Worm (Caenorhabditis elegans) whole organism, midembryonic: ENCODE results near the gene srx-23.

Experiments
- T22C8.4 ChIP-seq: fragments of 200-800 bp; sonication (Bioruptor generic); IDR thresholded peaks from 2 replicates; pipeline ENCODE4 v1.3.6; 2022; ENCODE audit warnings: missing genetic modification characterization, missing compliant biosample characterization
- cog-1 ChIP-seq: sonication (generic microtip); optimal IDR thresholded peaks from 2 replicates; lab custom pipeline; 2016; ENCODE audit warnings: missing genetic modification characterization, missing compliant biosample characterization
- flt-1 ChIP-seq: fragments of 200-800 bp; sonication (Bioruptor generic); IDR thresholded peaks from 2 replicates; pipeline ENCODE4 v1.3.6; 2022; ENCODE audit warnings: missing genetic modification characterization, missing compliant biosample characterization
- klf-2 ChIP-seq: fragments of 200-800 bp; sonication (Bioruptor generic); conservative IDR thresholded peaks from 2 replicates; pipeline ENCODE4 v1.3.6; 2022; ENCODE audit warnings: missing genetic modification reagents, missing genetic modification characterization, missing compliant biosample characterization
- med-1 ChIP-seq: sonication (generic microtip); optimal IDR thresholded peaks from 2 replicates; lab custom pipeline; 2017; ENCODE audit warnings: missing genetic modification characterization, mild to moderate bottlenecking, missing compliant biosample characterization, antibody characterized with exemption, missing genetic modification reagents; ENCODE audit not compliant: insufficient read depth
- ref-1 ChIP-seq: fragments of 200-800 bp; sonication (Bioruptor generic); conservative IDR thresholded peaks from 2 replicates; pipeline ENCODE4 v1.3.6; 2022; ENCODE audit warnings: missing genetic modification reagents, missing genetic modification characterization, missing compliant biosample characterization
- tab-1 ChIP-seq: fragments of 200-800 bp; sonication (Bioruptor generic); IDR thresholded peaks from 2 replicates; pipeline ENCODE4 v1.3.6; 2022; ENCODE audit warnings: missing genetic modification characterization, missing compliant biosample characterization
- ztf-23 ChIP-seq: fragments of 200-800 bp; sonication (Bioruptor generic); IDR thresholded peaks from 2 replicates; pipeline ENCODE4 v1.3.6; 2022; ENCODE audit warnings: missing genetic modification reagents, missing genetic modification characterization, missing compliant biosample characterization
- ztf-29 ChIP-seq: fragments of 200-800 bp; sonication (Bioruptor generic); IDR thresholded peaks from 2 replicates; pipeline ENCODE4 v1.3.6; 2022; ENCODE audit warnings: missing genetic modification reagents, missing genetic modification characterization, missing compliant biosample characterization

Gene srx-23

ce11 chrV:682031-682430 is at the start of gene srx-23:
Gene srx-23, plus strand, starts transcription at chrV:682331.
- TF ChIP-seq tab-1 (GFP tag; lab: Robert Waterston, UW) (no peak), med-1 (GFP tag; lab: Kevin White, UChicago) (no peak), ztf-29 (GFP tag; lab: Robert Waterston, UW) (no peak), cog-1 (no peak), flt-1 (GFP tag; lab: Robert Waterston, UW) (no peak), T22C8.4 (no peak), ztf-23 (no peak), ref-1 (no peak), klf-2 (GFP tag; lab: Robert Waterston, UW) (no peak)

ce11 chrV:634855-635254 is 47.3 kb upstream of the srx-23 start, which contains the start of gene F48G7.10:
Gene F48G7.10, minus strand, starts transcription at chrV:634955.
- TF ChIP-seq ztf-23 (no peak), ref-1 (no peak), flt-1 (GFP tag; lab: Robert Waterston, UW) (no peak), tab-1 (GFP tag; lab: Robert Waterston, UW) (no peak), cog-1 (no peak), klf-2 (GFP tag; lab: Robert Waterston, UW) (no peak), ztf-29 (GFP tag; lab: Robert Waterston, UW) (no peak), med-1 (GFP tag; lab: Kevin White, UChicago) (no peak), T22C8.4 (no peak)

- no peak for TF ChIP-seq ref-1
- TF ChIP-seq cog-1 = no peak
- no peak for TF ChIP-seq T22C8.4
- no peak for TF ChIP-seq ztf-23
- no peak for TF ChIP-seq tab-1 (GFP tag; lab: Robert Waterston, UW)
- no peak for TF ChIP-seq med-1 (GFP tag; lab: Kevin White, UChicago)
- no peak for TF ChIP-seq ztf-29 (GFP tag; lab: Robert Waterston, UW)
- no peak for TF ChIP-seq flt-1 (GFP tag; lab: Robert Waterston, UW)
- TF ChIP-seq klf-2 (GFP tag; lab: Robert Waterston, UW) = no peak
Observed at ce11 chrV:635630-636029, 46.5 kb upstream of the srx-23 start.

- no peak for TF ChIP-seq ztf-23
- TF ChIP-seq cog-1 = no peak
- no peak for TF ChIP-seq ref-1
- no peak for TF ChIP-seq klf-2 (GFP tag; lab: Robert Waterston, UW)
- no peak for TF ChIP-seq T22C8.4
Observed at ce11 chrV:636281-636680, 45.9 kb upstream of the srx-23 start, which contains the start of gene pals-31. Gene pals-31, plus strand, starts transcription at chrV:636581.

- TF ChIP-seq ztf-23 (no peak), klf-2 (GFP tag; lab: Robert Waterston, UW) (no peak)
Observed at ce11 chrV:638328-638727, 43.8 kb upstream of the srx-23 start, which contains the start of gene srj-37. Gene srj-37, plus strand, starts transcription at chrV:638628.

- TF ChIP-seq med-1 (GFP tag; lab: Kevin White, UChicago) (no peak), flt-1 (GFP tag; lab: Robert Waterston, UW) (no peak), cog-1 (no peak), ztf-29 (GFP tag; lab: Robert Waterston, UW) (no peak), tab-1 (GFP tag; lab: Robert Waterston, UW) (no peak)
Observed at ce11 chrV:642750-643149, 39.4 kb upstream of the srx-23 start, which contains the start of gene nhr-190. Gene nhr-190, minus strand, starts transcription at chrV:642924.

- TF ChIP-seq flt-1 (GFP tag; lab: Robert Waterston, UW) = no peak
- no peak for TF ChIP-seq ref-1
- TF ChIP-seq cog-1 = no peak
- no peak for TF ChIP-seq T22C8.4
- no peak for TF ChIP-seq ztf-29 (GFP tag; lab: Robert Waterston, UW)
- no peak for TF ChIP-seq med-1 (GFP tag; lab: Kevin White, UChicago)
- TF ChIP-seq tab-1 (GFP tag; lab: Robert Waterston, UW) = no peak
- TF ChIP-seq klf-2 (GFP tag; lab: Robert Waterston, UW) = no peak
- TF ChIP-seq ztf-23 = no peak
Observed at ce11 chrV:646129-646528, 36.0 kb upstream of the srx-23 start, which contains the start of gene F48G7.12. Gene F48G7.12, minus strand, starts transcription at chrV:646229.

- TF ChIP-seq ztf-23 (no peak), klf-2 (GFP tag; lab: Robert Waterston, UW) (no peak), cog-1 (no peak), tab-1 (GFP tag; lab: Robert Waterston, UW) (no peak), med-1 (GFP tag; lab: Kevin White, UChicago) (no peak), ztf-29 (GFP tag; lab: Robert Waterston, UW) (no peak), flt-1 (GFP tag; lab: Robert Waterston, UW) (no peak), T22C8.4 (no peak), ref-1 (no peak)
Observed at ce11 chrV:646888-647287, 35.2 kb upstream of the srx-23 start, which contains the start of gene ugt-42. Gene ugt-42, plus strand, starts transcription at chrV:647188.

ce11 chrV:652940-653339 is 29.2 kb upstream of the srx-23 start, which contains the start of gene srj-5:
Gene srj-5, minus strand, starts transcription at chrV:653040.
- TF ChIP-seq klf-2 (GFP tag; lab: Robert Waterston, UW) (no peak), med-1 (GFP tag; lab: Kevin White, UChicago) (no peak), flt-1 (GFP tag; lab: Robert Waterston, UW) (no peak), tab-1 (GFP tag; lab: Robert Waterston, UW) (no peak), cog-1 (no peak), ztf-23 (no peak), ref-1 (no peak), ztf-29 (GFP tag; lab: Robert Waterston, UW) (no peak), T22C8.4 (no peak)

- TF ChIP-seq ref-1 = no peak
- TF ChIP-seq ztf-29 (GFP tag; lab: Robert Waterston, UW) = no peak
- TF ChIP-seq klf-2 (GFP tag; lab: Robert Waterston, UW) = no peak
- TF ChIP-seq flt-1 (GFP tag; lab: Robert Waterston, UW) = no peak
- no peak for TF ChIP-seq cog-1
- no peak for TF ChIP-seq ztf-23
- TF ChIP-seq med-1 (GFP tag; lab: Kevin White, UChicago) = no peak
- TF ChIP-seq tab-1 (GFP tag; lab: Robert Waterston, UW) = no peak
- no peak for TF ChIP-seq T22C8.4
Observed at ce11 chrV:654402-654801, 27.7 kb upstream of the srx-23 start, which contains the start of gene srj-6. Gene srj-6, minus strand, starts transcription at chrV:654502.
